Worm (Caenorhabditis elegans) whole organism, L2 larva: ENCODE measurements around the gene bath-45.
A peak's percentile ranks its signal among the peaks of the same experiment; 100 is the strongest.

ENCODE experiments used
- C34F6.9 ChIP-seq: fragments of 150-350 bp; optimal IDR thresholded peaks from 2 replicates; lab custom pipeline; 2014; ENCODE audit warnings: missing biosample characterization, missing genetic modification characterization
- F13H6.1 ChIP-seq: sonication (generic microtip); optimal IDR thresholded peaks from 2 replicates; lab custom pipeline; 2016; ENCODE audit warnings: missing genetic modification characterization, missing compliant biosample characterization
- R02D3.7 ChIP-seq: fragments of 150-350 bp; optimal IDR thresholded peaks from 2 replicates; lab custom pipeline; 2014; ENCODE audit warnings: missing biosample characterization, missing genetic modification characterization
- Y55F3AM.14 ChIP-seq: fragments of 200-800 bp; sonication (Bioruptor generic); optimal IDR thresholded peaks from 2 replicates; lab custom pipeline; 2018; ENCODE audit warnings: mild to moderate bottlenecking, missing genetic modification characterization, missing compliant biosample characterization
- ZK546.5 ChIP-seq: sonication (generic microtip); optimal IDR thresholded peaks from 2 replicates; lab custom pipeline; 2017; ENCODE audit warnings: missing biosample characterization, missing genetic modification characterization
- alr-1 ChIP-seq: fragments of 150-350 bp; optimal IDR thresholded peaks from 2 replicates; lab custom pipeline; 2014; ENCODE audit warnings: missing biosample characterization, missing genetic modification characterization
- aly-2 ChIP-seq: fragments of 150-350 bp; optimal IDR thresholded peaks from 2 replicates; lab custom pipeline; 2014; ENCODE audit warnings: missing biosample characterization, missing genetic modification characterization
- ama-1 ChIP-seq: fragments of 150-350 bp; optimal IDR thresholded peaks from 2 replicates; lab custom pipeline; 2018; ENCODE audit warnings: inconsistent platforms
- blmp-1 ChIP-seq: sonication (generic microtip); optimal IDR thresholded peaks from 2 replicates; lab custom pipeline; 2017; ENCODE audit warnings: missing genetic modification characterization, mild to moderate bottlenecking, missing compliant biosample characterization, antibody characterized with exemption, moderate library complexity; ENCODE audit not compliant: insufficient read depth
- ceh-16 ChIP-seq: fragments of 150-350 bp; optimal IDR thresholded peaks from 2 replicates; lab custom pipeline; 2014; ENCODE audit warnings: missing biosample characterization, missing genetic modification characterization
- egl-27 ChIP-seq: sonication (generic microtip); optimal IDR thresholded peaks from 3 replicates; lab custom pipeline; 2017; ENCODE audit warnings: missing biosample characterization, missing genetic modification reagents, missing genetic modification characterization
- elt-1 ChIP-seq: fragments of 150-350 bp; optimal IDR thresholded peaks from 2 replicates; lab custom pipeline; 2014; ENCODE audit warnings: missing biosample characterization, missing genetic modification characterization
- fos-1 ChIP-seq: fragments of 150-350 bp; optimal IDR thresholded peaks from 2 replicates; lab custom pipeline; 2014; ENCODE audit warnings: missing biosample characterization, missing genetic modification characterization
- gmeb-1 ChIP-seq: fragments of 150-350 bp; optimal IDR thresholded peaks from 2 replicates; lab custom pipeline; 2014; ENCODE audit warnings: missing biosample characterization, missing genetic modification characterization
- lin-11 ChIP-seq: fragments of 150-350 bp; sonication (generic microtip); optimal IDR thresholded peaks from 2 replicates; lab custom pipeline; 2014; ENCODE audit warnings: missing biosample characterization, missing genetic modification characterization, inconsistent platforms, mixed read lengths
- lin-13 ChIP-seq: fragments of 150-350 bp; optimal IDR thresholded peaks from 2 replicates; lab custom pipeline; 2014; ENCODE audit warnings: missing biosample characterization, missing genetic modification reagents, missing genetic modification characterization
- lin-39 ChIP-seq: fragments of 150-350 bp; optimal IDR thresholded peaks from 2 replicates; lab custom pipeline; 2014; ENCODE audit warnings: missing biosample characterization, missing genetic modification reagents, missing genetic modification characterization
- lsy-2 ChIP-seq, 2 experiments: fragments of 150-350 bp in 1 of 2; sonication (generic microtip) in 1 of 2; optimal IDR thresholded peaks; 2 replicates each; lab custom pipeline; 2014 to 2017; ENCODE audit warnings: missing biosample characterization in 2 of 2, missing genetic modification characterization in 2 of 2
- mab-5 ChIP-seq: fragments of 150-350 bp; optimal IDR thresholded peaks from 2 replicates; lab custom pipeline; 2014; ENCODE audit warnings: missing biosample characterization, missing genetic modification characterization
- mbf-1 ChIP-seq: sonication (generic microtip); optimal IDR thresholded peaks from 2 replicates; lab custom pipeline; 2017; ENCODE audit warnings: missing biosample characterization, missing genetic modification characterization
- mdl-1 ChIP-seq, 2 experiments: fragments of 150-350 bp in 1 of 2; sonication (generic microtip) in 1 of 2; optimal IDR thresholded peaks; 2 replicates each; lab custom pipeline; 2017; ENCODE audit warnings: missing biosample characterization in 2 of 2, missing genetic modification characterization in 2 of 2
- nhr-12 ChIP-seq: fragments of 150-350 bp; optimal IDR thresholded peaks from 2 replicates; lab custom pipeline; 2014; ENCODE audit warnings: missing biosample characterization, missing genetic modification characterization
- nhr-21 ChIP-seq: fragments of 150-350 bp; optimal IDR thresholded peaks from 2 replicates; lab custom pipeline; 2014; ENCODE audit warnings: missing biosample characterization, missing genetic modification characterization
- nhr-23 ChIP-seq: fragments of 150-350 bp; optimal IDR thresholded peaks from 2 replicates; lab custom pipeline; 2014; ENCODE audit warnings: missing biosample characterization, missing genetic modification reagents, missing genetic modification characterization
- nhr-237 ChIP-seq: fragments of 150-350 bp; optimal IDR thresholded peaks from 2 replicates; lab custom pipeline; 2014; ENCODE audit warnings: missing biosample characterization, missing genetic modification characterization
- nhr-6 ChIP-seq: fragments of 150-350 bp; optimal IDR thresholded peaks from 2 replicates; lab custom pipeline; 2014; ENCODE audit warnings: missing biosample characterization, missing genetic modification characterization
- nhr-77 ChIP-seq: fragments of 150-350 bp; optimal IDR thresholded peaks from 2 replicates; lab custom pipeline; 2014; ENCODE audit warnings: missing biosample characterization, missing genetic modification characterization
- peb-1 ChIP-seq: fragments of 150-350 bp; optimal IDR thresholded peaks from 2 replicates; lab custom pipeline; 2014; ENCODE audit warnings: missing biosample characterization, missing genetic modification characterization
- sma-3 ChIP-seq: sonication (generic microtip); optimal IDR thresholded peaks from 2 replicates; lab custom pipeline; 2016; ENCODE audit warnings: missing genetic modification reagents, missing genetic modification characterization, missing compliant biosample characterization
- sma-9 ChIP-seq, 2 experiments: fragments of 150-350 bp in 1 of 2; sonication (generic microtip) in 1 of 2; optimal IDR thresholded peaks; 2 replicates each; lab custom pipeline; 2014 to 2016; ENCODE audit warnings: missing genetic modification characterization in 2 of 2, mild to moderate bottlenecking in 1 of 2, missing biosample characterization in 1 of 2, missing compliant biosample characterization in 1 of 2, missing genetic modification reagents in 1 of 2, moderate library complexity in 1 of 2
- snpc-4 ChIP-seq: fragments of 150-350 bp; optimal IDR thresholded peaks from 2 replicates; lab custom pipeline; 2014; ENCODE audit warnings: missing biosample characterization, missing genetic modification characterization
- unc-39 ChIP-seq: fragments of 150-350 bp; optimal IDR thresholded peaks from 2 replicates; lab custom pipeline; 2014; ENCODE audit warnings: missing biosample characterization, missing genetic modification characterization
- unc-55 ChIP-seq: fragments of 150-350 bp; sonication (generic microtip); optimal IDR thresholded peaks from 3 replicates; lab custom pipeline; 2014; ENCODE audit warnings: missing biosample characterization, missing genetic modification reagents, missing genetic modification characterization
- unc-62 ChIP-seq: fragments of 150-350 bp; optimal IDR thresholded peaks from 2 replicates; lab custom pipeline; 2014; ENCODE audit warnings: missing biosample characterization, missing genetic modification reagents, missing genetic modification characterization
- zag-1 ChIP-seq: fragments of 150-350 bp; optimal IDR thresholded peaks from 2 replicates; lab custom pipeline; 2014; ENCODE audit warnings: missing biosample characterization, missing genetic modification characterization
- ztf-1 ChIP-seq: fragments of 200-800 bp; sonication (Bioruptor generic); conservative IDR thresholded peaks from 2 replicates; pipeline ENCODE4 v1.3.6; 2022; ENCODE audit warnings: missing genetic modification characterization, missing compliant biosample characterization
- ztf-11 ChIP-seq: sonication (generic microtip); optimal IDR thresholded peaks from 2 replicates; lab custom pipeline; 2017; ENCODE audit warnings: missing biosample characterization, missing genetic modification characterization

The bath-45 gene

DNA sequence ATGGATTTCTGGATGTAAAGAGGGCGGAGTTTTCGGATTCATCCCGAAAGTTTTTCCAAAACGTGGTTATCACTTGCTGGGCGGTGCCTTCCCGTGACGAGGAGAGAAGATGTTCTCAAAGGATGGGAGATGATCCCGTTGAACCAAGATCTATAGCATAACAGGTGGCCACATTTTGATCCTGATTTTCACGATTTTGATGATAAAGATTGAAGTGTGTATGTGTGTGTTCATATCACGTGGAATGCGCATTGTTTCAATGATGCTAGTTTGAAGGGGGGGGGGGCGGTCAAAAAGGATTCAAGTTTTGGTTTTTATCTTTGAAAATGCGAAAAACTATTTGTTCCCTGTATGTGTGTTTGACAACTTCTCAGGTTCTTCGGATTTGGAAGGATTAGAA lies 22.4 kb downstream of the bath-45 start, which contains the start of gene mltn-1:
mltn-1 (minus strand) TSS at position 22 of the 400 bp plus-strand sequence.
- TF ChIP-seq lin-39 (tag; lab: Kevin White, UChicago) (no peak), nhr-21 (tag; lab: Kevin White, UChicago) (peak; percentile 83), mbf-1 (tag; lab: Kevin White, UChicago) (no peak), F13H6.1 (tag; lab: Kevin White, UChicago) (no peak)

DNA sequence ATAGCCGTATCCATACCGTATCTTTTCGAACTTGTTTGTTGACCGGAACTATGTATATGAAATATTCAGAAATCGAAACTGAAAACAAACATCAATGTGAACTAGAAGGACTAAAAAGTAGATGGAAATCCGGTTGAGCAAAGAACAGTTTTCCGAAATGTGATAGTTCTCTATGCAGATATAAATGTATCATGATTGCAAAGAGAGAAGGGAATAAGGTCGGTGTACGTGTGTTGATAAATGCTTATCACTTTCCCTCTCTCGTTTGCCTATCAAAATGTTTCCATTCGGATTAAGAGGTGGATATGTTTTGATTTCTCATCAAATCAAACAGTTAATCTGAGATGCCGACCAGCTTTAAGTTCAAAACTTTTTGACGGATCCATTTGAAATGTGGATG lies 25.4 kb downstream of the bath-45 start:
- TF ChIP-seq blmp-1 (tag; lab: Kevin White, UChicago): peak; percentile 29
- no peak for TF ChIP-seq alr-1
- peak; percentile 56 for TF ChIP-seq nhr-21 (tag; lab: Kevin White, UChicago)
- no peak for TF ChIP-seq ceh-16 (tag; lab: Kevin White, UChicago)
- no peak for TF ChIP-seq ama-1
- TF ChIP-seq unc-39 (tag; lab: Kevin White, UChicago): no peak

DNA sequence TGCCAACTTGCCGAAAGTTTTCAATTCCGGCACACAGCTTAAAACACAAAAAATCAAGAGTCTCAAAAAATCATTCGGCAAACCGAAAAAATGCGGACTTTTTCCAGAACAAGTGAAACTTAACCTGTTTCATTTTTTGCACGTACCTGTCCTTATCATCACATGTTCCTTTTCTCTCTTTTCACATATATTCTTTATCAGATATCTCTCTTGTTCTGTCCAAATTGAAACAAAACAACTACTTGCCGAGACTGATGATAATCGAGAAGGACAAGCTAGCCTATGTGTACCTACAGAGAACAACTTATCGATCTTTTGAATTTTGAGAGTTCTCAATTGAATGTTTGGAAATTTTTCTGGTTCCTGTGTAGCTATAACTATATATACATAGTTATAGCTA lies 27.1 kb downstream of the bath-45 start:
- no peak for TF ChIP-seq lin-39 (tag; lab: Kevin White, UChicago)
- TF ChIP-seq sma-9 (GFP tag; optimal IDR thresholded peaks at IDR 0.05; lab: Kevin White, UChicago): peak; percentile 65
- TF ChIP-seq sma-9 (tag; optimal IDR thresholded peaks at IDR 0.05; lab: Kevin White, UChicago): no peak
- peak; percentile 5 for TF ChIP-seq sma-3 (GFP tag; lab: Kevin White, UChicago)
- TF ChIP-seq unc-55 (GFP tag; lab: Kevin White, UChicago): no peak
- peak; percentile 55 for TF ChIP-seq nhr-21 (tag; lab: Kevin White, UChicago)
- TF ChIP-seq blmp-1 (tag; lab: Kevin White, UChicago): peak; percentile 73
- no peak for TF ChIP-seq snpc-4
- TF ChIP-seq unc-62: no peak
- TF ChIP-seq elt-1 (tag; lab: Kevin White, UChicago): no peak

DNA sequence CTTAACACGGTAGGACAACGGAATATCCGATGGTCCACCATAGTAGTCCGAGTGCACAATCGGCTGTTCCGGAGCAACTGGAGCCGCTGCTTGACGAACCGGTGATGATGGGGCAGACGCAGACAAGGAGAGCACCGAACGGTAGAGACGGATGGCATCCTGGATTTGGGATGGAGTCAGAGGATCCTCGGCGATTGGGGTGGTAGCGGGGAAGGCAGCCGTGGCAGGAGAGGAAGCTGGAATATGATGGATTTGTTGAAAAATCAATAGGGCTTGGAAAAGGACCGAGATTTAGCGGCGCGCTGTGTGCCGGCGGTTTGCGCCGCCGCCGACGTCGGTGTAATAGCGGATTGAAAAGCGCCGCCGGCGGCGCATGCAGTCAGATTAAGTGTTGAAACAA lies 29.6 kb downstream of the bath-45 start:
- TF ChIP-seq sma-3 (GFP tag; lab: Kevin White, UChicago) (no peak), lin-39 (tag; lab: Kevin White, UChicago) (no peak)

DNA sequence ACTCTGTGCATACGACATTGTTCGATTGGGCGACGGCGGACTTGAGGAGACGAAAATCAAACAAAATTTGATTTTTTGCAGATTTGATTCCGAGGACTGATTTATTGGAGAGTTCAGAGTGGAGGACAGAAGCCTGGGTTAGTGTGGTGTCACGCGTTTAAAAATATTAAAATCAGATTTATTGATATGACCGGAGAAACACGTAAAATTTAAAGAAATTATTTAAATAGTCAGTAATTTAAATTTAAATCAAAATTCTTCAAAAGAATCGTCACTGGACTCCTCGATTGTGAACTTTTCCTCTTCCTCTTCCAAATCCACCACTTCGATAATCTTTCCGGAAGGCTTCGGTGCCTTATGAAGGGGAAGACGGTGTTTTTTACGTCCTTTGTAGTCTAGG lies 30.5 kb downstream of the bath-45 start, which contains the start of gene spe-18:
spe-18 (minus strand) TSS at position 101 of the 400 bp plus-strand sequence.
- TF ChIP-seq nhr-23 (tag; lab: Kevin White, UChicago): no peak
- TF ChIP-seq zag-1 (tag; lab: Kevin White, UChicago): no peak
- TF ChIP-seq nhr-6: no peak
- no peak for TF ChIP-seq blmp-1 (tag; lab: Kevin White, UChicago)
- TF ChIP-seq R02D3.7 (tag; lab: Kevin White, UChicago): no peak
- no peak for TF ChIP-seq mbf-1 (tag; lab: Kevin White, UChicago)
- TF ChIP-seq F13H6.1 (tag; lab: Kevin White, UChicago): no peak
- no peak for TF ChIP-seq ZK546.5 (tag; lab: Kevin White, UChicago)
- no peak for TF ChIP-seq peb-1 (tag; lab: Kevin White, UChicago)
- TF ChIP-seq Y55F3AM.14 (GFP tag; lab: Kevin White, UChicago): no peak
- no peak for TF ChIP-seq C34F6.9 (tag; lab: Kevin White, UChicago)
- TF ChIP-seq ztf-11: no peak
- TF ChIP-seq ztf-1 (GFP tag; lab: Robert Waterston, UW): no peak

DNA sequence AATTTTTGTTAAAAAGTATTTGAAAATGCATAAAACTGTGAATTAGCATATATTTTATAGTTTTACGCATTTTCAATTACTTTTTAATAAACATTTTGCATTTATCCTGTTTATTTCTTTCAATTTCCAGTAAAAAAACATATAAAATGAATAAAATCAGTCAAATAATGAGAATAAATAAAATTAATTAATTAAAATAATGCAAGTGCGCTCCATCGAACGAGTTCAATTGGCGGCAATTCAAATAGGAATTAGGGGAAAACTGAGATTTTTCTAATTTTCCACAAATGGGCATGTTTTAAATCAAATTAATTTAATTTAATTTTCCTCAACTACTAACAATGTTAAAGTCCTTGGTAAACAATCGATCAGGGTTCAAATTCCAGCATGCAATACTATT lies 33.3 kb downstream of the bath-45 start:
- TF ChIP-seq nhr-77 (tag; lab: Kevin White, UChicago) (no peak), unc-55 (GFP tag; lab: Kevin White, UChicago) (no peak), F13H6.1 (tag; lab: Kevin White, UChicago) (no peak), nhr-237 (tag; lab: Kevin White, UChicago) (no peak), peb-1 (tag; lab: Kevin White, UChicago) (no peak), fos-1 (no peak), mdl-1 (tag; optimal IDR thresholded peaks at IDR 0.05; lab: Kevin White, UChicago) (no peak), nhr-21 (tag; lab: Kevin White, UChicago) (no peak), aly-2 (tag; lab: Kevin White, UChicago) (no peak), nhr-12 (no peak), lin-13 (GFP tag; lab: Kevin White, UChicago) (no peak), lsy-2 (tag; optimal IDR thresholded peaks at IDR 0.05; lab: Kevin White, UChicago) (no peak), mab-5 (tag; lab: Kevin White, UChicago) (no peak), nhr-23 (tag; lab: Kevin White, UChicago) (no peak), gmeb-1 (tag; lab: Kevin White, UChicago) (no peak), sma-9 (GFP tag; optimal IDR thresholded peaks at IDR 0.05; lab: Kevin White, UChicago) (no peak), sma-9 (tag; optimal IDR thresholded peaks at IDR 0.05; lab: Kevin White, UChicago) (no peak), egl-27 (tag; lab: Kevin White, UChicago) (no peak), lin-11 (tag; lab: Kevin White, UChicago) (no peak)
- TF ChIP-seq, all 48 proteins: peak for 0
